Fruit fly (Drosophila melanogaster) whole organism, pupa: ENCODE measurements around the gene Remo.

Source experiments
- CG10348 ChIP-seq: fragments of 200-800 bp; sonication (Bioruptor generic); IDR thresholded peaks from 2 replicates; pipeline ENCODE4 v1.3.6; 2022; ENCODE audit warnings: missing biosample characterization, missing genetic modification characterization
- CG12605 ChIP-seq: fragments of 200-800 bp; sonication (Bioruptor generic); IDR thresholded peaks from 2 replicates; pipeline ENCODE4 v1.3.6; 2022; ENCODE audit warnings: missing biosample characterization, missing genetic modification characterization
- CG13204 ChIP-seq: fragments of 200-800 bp; sonication (Bioruptor generic); optimal IDR thresholded peaks from 2 replicates; lab custom pipeline; 2018; ENCODE audit warnings: missing biosample characterization, mild to moderate bottlenecking, missing genetic modification characterization, moderate library complexity
- CG14655 ChIP-seq: fragments of 200-800 bp; sonication (Bioruptor generic); optimal IDR thresholded peaks from 3 replicates; lab custom pipeline; 2017; ENCODE audit warnings: mild to moderate bottlenecking, missing biosample characterization, missing genetic modification reagents, missing genetic modification characterization
- CG15710 ChIP-seq: fragments of 200-800 bp; sonication (Bioruptor generic); optimal IDR thresholded peaks from 2 replicates; lab custom pipeline; 2018; ENCODE audit warnings: missing biosample characterization, mild to moderate bottlenecking, missing genetic modification characterization, moderate library complexity
- CG17806 ChIP-seq: fragments of 200-800 bp; sonication (Bioruptor generic); optimal IDR thresholded peaks from 2 replicates; lab custom pipeline; 2018; ENCODE audit warnings: missing biosample characterization, mild to moderate bottlenecking, missing genetic modification characterization, moderate library complexity
- CG32121 ChIP-seq: fragments of 200-800 bp; sonication (Bioruptor generic); IDR thresholded peaks from 2 replicates; pipeline ENCODE4 v1.3.6; 2022; ENCODE audit warnings: missing biosample characterization, missing genetic modification characterization
- CG34367 ChIP-seq: fragments of 200-800 bp; sonication (Bioruptor generic); optimal IDR thresholded peaks from 2 replicates; lab custom pipeline; 2018; ENCODE audit warnings: missing biosample characterization, mild to moderate bottlenecking, missing genetic modification characterization
- CG4496 ChIP-seq: fragments of 200-800 bp; sonication (Bioruptor generic); IDR thresholded peaks from 3 replicates; pipeline ENCODE4 v1.3.6; 2022; ENCODE audit warnings: missing biosample characterization, missing genetic modification characterization
- CG8159 ChIP-seq: fragments of 200-800 bp; sonication (Bioruptor generic); optimal IDR thresholded peaks from 3 replicates; lab custom pipeline; 2018; ENCODE audit warnings: missing biosample characterization, mild to moderate bottlenecking, missing genetic modification characterization, moderate library complexity
- CG8301 ChIP-seq: fragments of 200-800 bp; sonication (Bioruptor generic); optimal IDR thresholded peaks from 2 replicates; lab custom pipeline; 2018; ENCODE audit warnings: missing biosample characterization, mild to moderate bottlenecking, missing genetic modification characterization
- CG9948 ChIP-seq: fragments of 200-800 bp; sonication (Bioruptor generic); optimal IDR thresholded peaks from 2 replicates; lab custom pipeline; 2018; ENCODE audit warnings: missing biosample characterization, mild to moderate bottlenecking, missing genetic modification characterization, moderate library complexity
- D1 ChIP-seq: fragments of 200-800 bp; sonication (Bioruptor generic); optimal IDR thresholded peaks from 2 replicates; lab custom pipeline; 2018; ENCODE audit warnings: missing biosample characterization, mild to moderate bottlenecking, missing genetic modification characterization, moderate library complexity
- EcR ChIP-seq: fragments of 200-800 bp; sonication (Bioruptor generic); optimal IDR thresholded peaks from 3 replicates; lab custom pipeline; 2019; ENCODE audit warnings: missing biosample characterization, missing genetic modification characterization, mild to moderate bottlenecking, moderate library complexity, missing genetic modification reagents
- Ets98B ChIP-seq: fragments of 200-800 bp; sonication (Bioruptor generic); IDR thresholded peaks from 2 replicates; pipeline ENCODE4 v1.3.6; 2022; ENCODE audit warnings: missing biosample characterization, missing genetic modification characterization
- Pif1A ChIP-seq: fragments of 200-800 bp; sonication (Bioruptor generic); optimal IDR thresholded peaks from 3 replicates; lab custom pipeline; 2016; ENCODE audit warnings: missing biosample characterization, missing genetic modification characterization
- Pif1B ChIP-seq: fragments of 200-800 bp; sonication (Bioruptor generic); optimal IDR thresholded peaks from 3 replicates; lab custom pipeline; 2016; ENCODE audit warnings: missing biosample characterization, missing genetic modification characterization
- Snoo ChIP-seq: fragments of 200-800 bp; sonication (Bioruptor generic); optimal IDR thresholded peaks from 3 replicates; lab custom pipeline; 2017; ENCODE audit warnings: missing biosample characterization, mild to moderate bottlenecking, missing genetic modification characterization, inconsistent platforms
- fd96Ca ChIP-seq: fragments of 200-800 bp; sonication (Bioruptor generic); IDR thresholded peaks from 3 replicates; pipeline ENCODE4 v1.3.6; 2022; ENCODE audit warnings: missing biosample characterization, missing genetic modification characterization
- gl ChIP-seq: fragments of 200-800 bp; sonication (Bioruptor generic); optimal IDR thresholded peaks from 2 replicates; lab custom pipeline; 2018; ENCODE audit warnings: missing biosample characterization, mild to moderate bottlenecking, missing genetic modification characterization
- rn ChIP-seq: fragments of 200-800 bp; sonication (Bioruptor generic); IDR thresholded peaks from 2 replicates; pipeline ENCODE4 v1.3.6; 2022; ENCODE audit warnings: missing biosample characterization, missing genetic modification characterization

Gene Remo

dm6 chrX:13245767-13246166, 42.1 kb upstream of the Remo start:
- TF ChIP-seq CG17806: peak; percentile 66
- peak; percentile 62 for TF ChIP-seq Ets98B (GFP tag; lab: Robert Waterston, UW)
- no peak for TF ChIP-seq CG10348
- peak; percentile 73 for TF ChIP-seq CG8159 (tag; lab: Kevin White, UChicago)
- TF ChIP-seq fd96Ca (GFP tag; lab: Robert Waterston, UW): peak; percentile 71
- no peak for TF ChIP-seq gl (tag; lab: Kevin White, UChicago)
- no peak for TF ChIP-seq CG13204 (GFP tag; lab: Kevin White, UChicago)
- TF ChIP-seq Pif1B (GFP tag; lab: Kevin White, UChicago): peak; percentile 83
- TF ChIP-seq CG34367 (tag; lab: Kevin White, UChicago): peak; percentile 56
- peak; percentile 77 for TF ChIP-seq CG14655 (GFP tag; lab: Kevin White, UChicago)
- peak; percentile 71; the same call in 2 of the 3 replicates for TF ChIP-seq CG4496
- no peak for TF ChIP-seq EcR (GFP tag; lab: Kevin White, UChicago)
- 0 out of 2 replicates have a peak, but pooled peaks have one; percentile 26 for TF ChIP-seq rn (GFP tag; lab: Robert Waterston, UW)
- peak; percentile 52 for TF ChIP-seq Snoo (tag; lab: Kevin White, UChicago)
- TF ChIP-seq CG15710 (tag; lab: Kevin White, UChicago): peak; percentile 66
- TF ChIP-seq Pif1A: peak; percentile 69
- TF ChIP-seq D1 (tag; lab: Kevin White, UChicago): no peak
- TF ChIP-seq CG8301 (tag; lab: Kevin White, UChicago): peak; percentile 38
- peak; percentile 70 for TF ChIP-seq CG12605 (GFP tag; lab: Robert Waterston, UW)
- peak; percentile 66 for TF ChIP-seq CG9948 (tag; lab: Kevin White, UChicago)
- 0 out of 2 replicates have a peak, but pooled peaks have one; percentile 14 for TF ChIP-seq CG32121 (GFP tag; lab: Robert Waterston, UW)

dm6 chrX:13247789-13248188, 40.1 kb upstream of the Remo start:
- no peak for TF ChIP-seq Pif1A
- no peak for TF ChIP-seq CG8159 (tag; lab: Kevin White, UChicago)
- no peak for TF ChIP-seq CG17806
- TF ChIP-seq Pif1B (GFP tag; lab: Kevin White, UChicago): no peak
- no peak for TF ChIP-seq rn (GFP tag; lab: Robert Waterston, UW)
- TF ChIP-seq CG14655 (GFP tag; lab: Kevin White, UChicago): no peak
- TF ChIP-seq CG32121 (GFP tag; lab: Robert Waterston, UW): no peak
- TF ChIP-seq CG10348: no peak
- no peak for TF ChIP-seq CG13204 (GFP tag; lab: Kevin White, UChicago)
- TF ChIP-seq, all 21 proteins: peak for 0

DNA sequence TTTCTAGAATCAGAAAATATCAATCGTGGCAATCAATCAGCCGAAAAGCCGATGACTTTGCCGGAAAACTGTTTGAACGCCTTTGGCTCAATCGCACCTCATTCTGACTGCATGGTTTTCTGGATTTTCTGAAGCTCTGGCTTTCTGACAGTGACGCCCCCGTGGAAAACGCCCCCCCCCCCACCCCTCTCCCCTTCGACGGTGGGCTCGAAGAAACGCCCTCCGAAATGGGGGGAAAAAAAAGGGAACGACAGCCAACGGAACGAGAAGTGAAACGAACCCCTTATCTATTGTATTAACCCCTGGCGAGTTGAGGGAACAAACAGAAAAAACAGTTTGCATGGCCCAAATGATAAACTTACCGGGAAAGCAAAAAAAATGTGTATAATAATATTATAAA, 39.3 kb upstream of the Remo start:
- TF ChIP-seq D1 (tag; lab: Kevin White, UChicago) (no peak), CG8159 (tag; lab: Kevin White, UChicago) (no peak), CG14655 (GFP tag; lab: Kevin White, UChicago) (no peak), CG9948 (tag; lab: Kevin White, UChicago) (no peak), Pif1B (GFP tag; lab: Kevin White, UChicago) (no peak), gl (tag; lab: Kevin White, UChicago) (no peak), Snoo (tag; lab: Kevin White, UChicago) (no peak), fd96Ca (GFP tag; lab: Robert Waterston, UW) (no peak), CG10348 (no peak), Pif1A (no peak), CG34367 (tag; lab: Kevin White, UChicago) (no peak), CG32121 (GFP tag; lab: Robert Waterston, UW) (no peak), CG13204 (GFP tag; lab: Kevin White, UChicago) (no peak), CG15710 (tag; lab: Kevin White, UChicago) (no peak)

- peak; percentile 45; the same call in 1 of the 2 replicates for TF ChIP-seq Ets98B (GFP tag; lab: Robert Waterston, UW)
- TF ChIP-seq CG10348: no peak
- TF ChIP-seq CG32121 (GFP tag; lab: Robert Waterston, UW): 0 out of 2 replicates have a peak, but pooled peaks have one; percentile 44
- TF ChIP-seq, all 21 proteins: peak for 2
Measured at dm6 chrX:13249732-13250395, 38.0 kb upstream of the Remo start.

DNA sequence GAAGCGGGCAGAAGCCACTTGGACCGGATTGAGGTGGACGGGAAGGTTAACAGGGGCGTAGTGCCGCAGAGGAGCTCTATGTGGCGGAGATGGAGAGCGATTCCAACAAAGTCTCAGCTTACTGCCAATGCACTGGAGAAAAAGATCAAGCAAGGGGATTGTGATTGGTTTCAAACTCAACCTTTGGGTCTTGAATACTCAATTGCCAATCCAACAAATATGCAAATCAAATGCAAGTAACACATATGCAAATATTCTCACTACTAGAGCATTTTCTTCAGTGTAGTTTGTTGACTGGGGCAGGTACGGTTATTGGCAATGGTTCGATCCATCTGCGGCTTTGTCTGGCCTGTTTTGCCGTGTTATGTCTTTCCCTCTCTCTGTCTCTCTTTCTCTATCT, 36.5 kb upstream of the Remo start:
- TF ChIP-seq CG9948 (tag; lab: Kevin White, UChicago): peak; percentile 93
- peak; percentile 81 for TF ChIP-seq D1 (tag; lab: Kevin White, UChicago)
- TF ChIP-seq Snoo (tag; lab: Kevin White, UChicago): peak; percentile 90
- TF ChIP-seq CG4496: peak; percentile 97
- TF ChIP-seq CG13204 (GFP tag; lab: Kevin White, UChicago): peak; percentile 88
- peak; percentile 94 for TF ChIP-seq CG17806
- peak; percentile 95 for TF ChIP-seq CG34367 (tag; lab: Kevin White, UChicago)
- peak; percentile 95 for TF ChIP-seq Ets98B (GFP tag; lab: Robert Waterston, UW)
- peak; percentile 93 for TF ChIP-seq gl (tag; lab: Kevin White, UChicago)
- TF ChIP-seq CG12605 (GFP tag; lab: Robert Waterston, UW): peak; percentile 92
- peak; percentile 93 for TF ChIP-seq Pif1A
- peak; percentile 70 for TF ChIP-seq EcR (GFP tag; lab: Kevin White, UChicago)
- TF ChIP-seq CG15710 (tag; lab: Kevin White, UChicago): peak; percentile 94
- TF ChIP-seq CG8159 (tag; lab: Kevin White, UChicago): peak; percentile 92
- peak; percentile 92 for TF ChIP-seq Pif1B (GFP tag; lab: Kevin White, UChicago)
- peak; percentile 57 for TF ChIP-seq CG10348
- TF ChIP-seq CG14655 (GFP tag; lab: Kevin White, UChicago): peak; percentile 95
- TF ChIP-seq fd96Ca (GFP tag; lab: Robert Waterston, UW): peak; percentile 96
- TF ChIP-seq CG32121 (GFP tag; lab: Robert Waterston, UW): peak; percentile 93
- peak; percentile 95 for TF ChIP-seq CG8301 (tag; lab: Kevin White, UChicago)
- peak; percentile 78 for TF ChIP-seq rn (GFP tag; lab: Robert Waterston, UW)
